Worm (Caenorhabditis elegans) whole organism, L4/young adult: Measurements from ENCODE around the gene F56D3.1.
"Not testable (repeated sequence)": the region's sequence is repeated elsewhere in the genome, so short reads cannot be mapped to it uniquely, and the experiment has no call there.

Source experiments
- W03F9.2 ChIP-seq: fragments of 150-350 bp; optimal IDR thresholded peaks from 2 replicates; lab custom pipeline; 2014; ENCODE audit warnings: missing biosample characterization, missing genetic modification characterization
- dao-5 ChIP-seq: sonication (generic microtip); optimal IDR thresholded peaks from 2 replicates; lab custom pipeline; 2016; ENCODE audit warnings: missing genotype, missing genetic modification characterization, moderate library complexity, missing compliant biosample characterization
- him-1 ChIP-seq: sonication (generic microtip); optimal IDR thresholded peaks from 2 replicates; lab custom pipeline; 2016; ENCODE audit warnings: missing genotype, missing genetic modification reagents, missing genetic modification characterization, missing compliant biosample characterization

The F56D3.1 gene

DNA sequence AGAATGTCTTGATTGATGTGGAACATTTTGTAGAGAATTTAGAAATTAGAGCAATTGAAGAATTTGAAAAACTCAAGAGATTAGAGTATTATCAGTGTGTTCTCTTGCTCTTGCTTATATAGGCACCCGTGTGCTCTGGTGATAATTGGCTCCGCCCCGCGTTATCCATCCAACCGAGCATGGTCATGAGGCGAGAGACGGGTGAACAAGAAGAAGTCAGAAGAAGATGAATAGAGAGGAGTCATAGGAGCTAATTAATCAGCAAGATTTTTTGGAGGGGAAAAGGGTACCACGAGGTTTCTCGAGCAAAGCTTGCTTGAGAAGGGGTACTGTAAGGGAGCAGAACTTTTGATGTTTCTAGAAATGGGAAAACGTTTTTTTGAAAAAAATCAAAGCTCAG lies 11.7 kb downstream of the F56D3.1 start:
- no peak for TF ChIP-seq him-1 (tag; lab: Kevin White, UChicago)
- no peak for TF ChIP-seq dao-5 (tag; lab: Kevin White, UChicago)
- no peak for TF ChIP-seq W03F9.2 (tag; lab: Kevin White, UChicago)

DNA sequence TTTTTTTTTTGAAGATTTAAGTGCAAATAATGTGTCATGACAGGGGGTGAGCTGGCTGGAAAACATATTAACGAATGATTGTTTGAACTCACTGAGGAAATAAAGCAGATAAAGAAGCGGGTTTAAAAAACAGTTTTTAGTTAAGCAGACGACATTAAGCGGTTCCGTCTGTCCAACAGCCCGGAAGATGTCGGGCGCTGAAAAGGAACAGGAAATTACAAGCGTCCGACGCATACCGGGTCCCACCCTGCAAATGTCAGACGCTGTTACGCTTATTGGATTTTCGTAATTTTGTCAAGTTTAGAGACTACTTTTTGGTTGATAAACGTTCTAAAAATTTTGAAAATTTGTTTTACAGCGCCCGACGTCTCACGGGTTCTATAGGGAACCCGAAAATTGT lies 13.4 kb downstream of the F56D3.1 start:
- no peak for TF ChIP-seq him-1 (tag; lab: Kevin White, UChicago)
- TF ChIP-seq dao-5 (tag; lab: Kevin White, UChicago), result no peak
- TF ChIP-seq W03F9.2 (tag; lab: Kevin White, UChicago), result no peak

DNA sequence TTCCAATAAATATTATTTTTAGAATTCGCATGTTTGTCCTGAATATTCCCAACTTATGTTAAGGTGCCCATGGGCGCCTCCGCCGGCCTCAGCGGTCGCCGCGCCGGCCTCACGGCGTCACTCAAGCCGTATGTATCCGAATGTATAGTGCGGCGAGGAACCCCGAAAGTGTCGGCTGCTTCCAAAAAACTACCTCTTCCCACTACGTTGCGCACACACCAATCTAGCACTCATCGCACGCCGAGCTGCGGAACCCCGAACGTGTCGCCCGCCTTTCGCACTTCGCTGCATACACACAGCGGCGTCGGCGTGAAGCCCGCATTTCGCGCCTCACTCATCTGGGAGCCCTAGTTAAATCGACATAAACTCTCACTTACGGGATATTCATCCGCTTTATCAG lies 21.7 kb downstream of the F56D3.1 start:
- TF ChIP-seq dao-5 (tag; lab: Kevin White, UChicago) (no peak), W03F9.2 (tag; lab: Kevin White, UChicago) (no peak), him-1 (tag; lab: Kevin White, UChicago) (no peak)

DNA sequence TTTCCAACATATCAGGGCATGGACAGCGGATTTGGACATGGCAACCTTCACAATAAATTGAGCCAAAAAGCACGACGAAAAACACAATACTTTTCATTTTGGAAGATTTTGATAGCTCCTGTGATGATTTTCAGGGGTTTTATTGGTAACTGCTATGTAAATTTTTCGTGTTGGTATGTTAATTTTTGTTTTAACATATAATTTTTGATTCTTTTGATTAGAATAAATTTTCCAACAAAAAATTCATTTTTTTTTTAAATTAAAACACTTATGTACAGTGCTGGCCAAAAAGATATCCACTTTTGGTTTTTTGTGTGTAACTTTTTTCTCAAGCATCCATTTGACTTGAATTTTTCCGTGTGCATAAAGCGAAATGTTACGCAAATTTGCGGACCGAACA lies 22.3 kb downstream of the F56D3.1 start, which contains the start of gene R03H10.4:
Gene R03H10.4, minus strand, starts transcription at position 101 of the 400 bp plus-strand sequence.
- TF ChIP-seq dao-5, W03F9.2, him-1 (tag; lab: Kevin White, UChicago): not testable (repeated sequence)

DNA sequence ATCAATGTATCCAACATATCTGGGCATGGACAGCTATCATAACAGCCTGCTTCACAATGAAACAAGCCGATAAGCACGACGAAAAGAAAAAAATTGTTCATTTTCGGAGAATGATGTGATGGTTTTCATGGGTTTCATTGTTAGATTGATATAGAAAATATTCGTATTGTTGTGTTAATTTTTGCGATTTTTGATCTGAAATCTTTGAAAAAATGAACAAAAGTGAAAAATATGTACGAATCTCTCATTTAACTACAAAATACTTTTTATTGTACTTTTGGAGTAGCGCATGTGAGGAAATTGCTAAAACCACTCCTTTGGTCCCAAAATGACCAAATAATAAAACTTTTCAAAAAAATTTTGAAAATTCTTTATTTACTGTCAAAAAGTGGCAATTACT lies 24.4 kb downstream of the F56D3.1 start, which contains the start of gene R03H10.5:
Gene R03H10.5, minus strand, starts transcription at position 101 of the 400 bp plus-strand sequence.
- TF ChIP-seq dao-5 (tag; lab: Kevin White, UChicago), result no peak
- TF ChIP-seq him-1 (tag; lab: Kevin White, UChicago), result no peak
- no peak for TF ChIP-seq W03F9.2 (tag; lab: Kevin White, UChicago)

DNA sequence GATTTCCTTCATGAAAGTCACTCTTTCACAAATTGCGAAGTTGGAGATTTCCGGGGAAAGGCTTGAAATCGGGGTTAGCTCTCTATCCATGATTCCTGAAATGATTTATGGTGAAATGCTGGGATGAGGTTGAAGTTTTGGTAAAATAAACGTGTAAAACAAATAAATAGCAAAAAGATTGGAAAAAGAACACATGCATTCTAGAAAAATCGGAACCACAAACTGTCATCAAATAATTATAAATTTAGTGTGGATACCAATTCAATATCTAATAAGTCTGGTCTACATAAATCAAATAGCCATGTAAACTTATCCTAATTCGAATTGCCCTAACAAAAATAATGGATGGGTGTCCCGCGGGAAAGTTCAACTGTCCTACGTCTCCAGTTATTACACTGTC lies 27.3 kb downstream of the F56D3.1 start, which contains the start of gene R03H10.6:
Gene R03H10.6, minus strand, starts transcription at position 101 of the 400 bp plus-strand sequence.
- TF ChIP-seq dao-5 (tag; lab: Kevin White, UChicago) (no peak), him-1 (tag; lab: Kevin White, UChicago) (no peak), W03F9.2 (tag; lab: Kevin White, UChicago) (no peak)

DNA sequence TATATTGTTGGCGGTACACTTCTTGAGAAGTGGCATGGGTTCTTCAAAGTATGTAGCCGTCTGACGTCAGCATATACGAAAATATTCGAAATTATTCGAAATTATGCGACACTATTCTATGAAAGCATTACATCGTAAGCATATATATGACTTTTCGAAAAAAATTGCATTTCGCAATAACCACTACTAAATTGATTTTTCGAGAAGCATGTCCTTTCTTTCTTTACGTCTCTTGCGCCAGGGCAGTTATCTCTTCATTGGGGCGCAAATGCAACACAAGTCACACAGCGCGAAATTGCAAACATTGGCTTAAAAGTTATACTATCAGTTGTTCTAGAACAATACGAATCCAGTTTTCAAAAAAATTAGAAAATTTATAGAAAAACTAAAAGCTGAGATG lies 27.7 kb downstream of the F56D3.1 start:
- TF ChIP-seq W03F9.2 (tag; lab: Kevin White, UChicago) (no peak), him-1 (tag; lab: Kevin White, UChicago) (no peak), dao-5 (tag; lab: Kevin White, UChicago) (no peak)

DNA sequence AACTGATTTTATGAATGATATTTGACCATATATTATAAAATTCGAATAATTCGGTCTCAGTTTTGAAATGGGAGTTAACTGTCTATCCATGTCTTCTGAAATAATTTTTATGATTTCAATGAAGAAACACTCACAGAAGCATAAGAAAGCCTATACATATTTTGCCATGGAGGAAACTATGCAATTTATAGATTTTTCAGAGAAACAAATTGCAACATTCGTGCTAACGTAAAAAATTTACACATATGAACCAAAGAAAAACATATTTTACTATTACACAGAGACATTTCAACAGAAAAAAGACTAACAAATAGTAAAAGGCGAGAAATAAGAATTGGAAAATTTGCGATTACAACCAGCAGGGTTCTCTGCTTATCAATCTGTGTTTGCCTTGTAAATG lies 32.7 kb downstream of the F56D3.1 start, which contains the start of gene R03H10.7:
Gene R03H10.7, minus strand, starts transcription at position 101 of the 400 bp plus-strand sequence.
- TF ChIP-seq W03F9.2 (tag; lab: Kevin White, UChicago) (no peak), him-1 (tag; lab: Kevin White, UChicago) (no peak), dao-5 (tag; lab: Kevin White, UChicago) (no peak)

DNA sequence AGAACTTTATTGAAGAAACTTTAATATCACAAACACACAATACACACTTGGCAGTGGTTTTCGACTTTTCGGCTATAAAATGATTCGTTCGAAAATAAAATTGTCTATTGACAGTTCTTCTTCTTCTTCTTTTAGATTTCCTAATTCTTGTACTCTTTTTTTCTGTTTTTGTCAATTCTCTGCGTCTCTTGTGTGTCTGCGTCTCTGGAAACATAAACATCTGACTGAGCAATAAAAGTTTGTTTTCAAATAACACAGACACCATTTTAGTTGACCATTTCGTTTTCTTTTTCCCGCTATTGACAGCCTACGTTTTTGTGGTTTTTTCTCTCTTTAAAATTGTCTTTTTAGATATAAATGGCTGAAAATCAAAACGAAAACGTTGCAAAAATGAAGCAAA lies 33.8 kb downstream of the F56D3.1 start, which contains the start of gene R03H10.1:
Gene R03H10.1, plus strand, starts transcription at position 352 of the 400 bp plus-strand sequence.
- TF ChIP-seq him-1 (tag; lab: Kevin White, UChicago) (no peak), dao-5 (tag; lab: Kevin White, UChicago) (no peak), W03F9.2 (tag; lab: Kevin White, UChicago) (no peak)

DNA sequence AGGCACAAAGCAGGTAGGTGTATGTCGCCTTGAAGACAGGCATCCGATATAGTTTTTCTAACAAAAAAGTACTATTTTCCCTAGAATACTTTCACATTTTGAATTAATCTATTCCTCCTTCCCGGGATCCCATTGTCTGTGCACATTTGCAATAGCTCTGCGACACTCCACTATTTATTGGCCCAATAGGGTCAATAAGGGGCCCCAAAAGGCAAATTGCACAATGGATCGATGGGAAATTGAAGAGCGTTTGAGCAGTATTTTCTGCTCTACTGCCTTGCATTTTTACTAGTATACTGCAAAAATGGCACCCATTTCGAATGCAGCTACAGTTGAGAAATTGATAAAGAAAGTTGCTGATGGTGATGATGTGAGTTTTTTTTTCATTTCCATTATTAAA lies 36.2 kb downstream of the F56D3.1 start, which contains the start of gene R03H10.11:
Gene R03H10.11, plus strand, starts transcription at position 301 of the 400 bp plus-strand sequence.
- TF ChIP-seq W03F9.2 (tag; lab: Kevin White, UChicago) (no peak), dao-5 (tag; lab: Kevin White, UChicago) (no peak), him-1 (tag; lab: Kevin White, UChicago) (no peak)

DNA sequence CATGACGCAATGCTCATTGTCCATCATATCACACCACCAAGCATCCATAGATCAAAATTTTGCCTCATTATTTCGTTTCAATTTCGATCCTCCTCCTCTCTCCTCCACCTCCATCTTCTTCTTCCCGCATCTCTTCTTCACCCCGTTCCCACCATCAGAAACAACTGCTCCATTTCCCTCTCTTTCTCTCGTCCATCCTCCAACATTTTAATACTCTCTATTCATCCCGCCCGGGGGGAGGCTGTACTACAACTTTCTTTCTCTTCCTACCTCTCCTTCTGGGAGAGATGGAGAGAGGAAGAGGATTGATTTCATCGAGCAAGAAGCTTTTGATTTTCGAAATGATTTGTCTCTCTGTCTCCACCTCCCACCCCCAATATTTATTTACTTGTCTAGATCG lies 37.8 kb downstream of the F56D3.1 start:
- TF ChIP-seq him-1 (tag; lab: Kevin White, UChicago) (no peak), dao-5 (tag; lab: Kevin White, UChicago) (no peak), W03F9.2 (tag; lab: Kevin White, UChicago) (no peak)

DNA sequence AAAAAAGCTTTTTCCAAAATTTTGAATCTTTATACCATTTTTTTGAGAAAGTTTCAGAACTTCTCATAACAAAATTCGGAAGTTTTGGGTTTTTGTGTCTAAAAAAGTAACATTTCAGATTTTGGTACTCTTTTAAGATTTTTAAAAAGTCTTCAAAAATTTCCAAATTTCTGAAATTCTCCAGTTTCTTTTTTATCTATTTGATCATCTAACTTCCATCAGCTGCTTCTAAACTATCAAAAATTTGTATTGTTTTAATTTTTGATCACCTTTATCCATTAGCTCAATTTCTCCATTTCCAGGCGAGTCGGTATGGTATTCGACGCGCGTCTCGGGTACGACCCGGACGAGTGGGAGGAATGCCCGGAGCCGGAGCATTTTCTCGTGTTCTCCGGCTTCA lies 40.2 kb downstream of the F56D3.1 start, which contains the start of gene cpna-1:
Gene cpna-1, plus strand, starts transcription at position 301 of the 400 bp plus-strand sequence.
- no peak for TF ChIP-seq W03F9.2 (tag; lab: Kevin White, UChicago)
- no peak for TF ChIP-seq him-1 (tag; lab: Kevin White, UChicago)
- no peak for TF ChIP-seq dao-5 (tag; lab: Kevin White, UChicago)

DNA sequence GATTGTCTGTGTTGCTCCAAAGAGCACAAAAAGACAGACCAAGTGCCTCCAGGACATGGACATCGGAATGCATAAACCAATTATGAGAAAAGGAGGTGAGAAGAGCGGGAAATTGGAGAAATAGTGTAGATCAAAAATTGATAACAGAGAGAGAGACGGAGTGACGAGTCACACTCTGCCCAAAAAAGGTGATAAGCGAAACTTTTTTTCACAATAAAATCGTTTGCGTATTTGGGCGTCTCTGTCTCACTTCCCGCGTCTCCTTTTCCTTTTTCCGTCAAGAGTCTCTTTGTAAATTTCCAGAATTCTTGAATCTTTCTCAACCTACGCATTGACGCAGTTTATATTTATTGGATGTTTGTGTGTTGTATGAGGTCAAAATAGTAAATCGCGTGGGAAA lies 48.0 kb downstream of the F56D3.1 start, which contains the start of gene mth-2:
Gene mth-2, minus strand, starts transcription at position 188 of the 400 bp plus-strand sequence.
- no peak for TF ChIP-seq dao-5 (tag; lab: Kevin White, UChicago)
- TF ChIP-seq him-1 (tag; lab: Kevin White, UChicago), result no peak
- TF ChIP-seq W03F9.2 (tag; lab: Kevin White, UChicago), result no peak
